Worm (Caenorhabditis elegans) whole organism, mixed stage, embryonic: ENCODE measurements around the gene srab-8.

Source experiments
- M03D4.4 ChIP-seq: sonication (generic microtip); optimal IDR thresholded peaks from 2 replicates; lab custom pipeline; 2017; ENCODE audit warnings: mild to moderate bottlenecking, missing genetic modification characterization, missing compliant biosample characterization
- blmp-1 ChIP-seq: fragments of 150-350 bp; optimal IDR thresholded peaks from 2 replicates; lab custom pipeline; 2014; ENCODE audit warnings: missing biosample characterization, missing genetic modification characterization
- ces-1 ChIP-seq: fragments of 150-350 bp; optimal IDR thresholded peaks from 2 replicates; lab custom pipeline; 2014; ENCODE audit warnings: missing biosample characterization, missing genetic modification reagents, missing genetic modification characterization
- cnd-1 ChIP-seq: fragments of 200-800 bp; sonication (Bioruptor generic); optimal IDR thresholded peaks from 2 replicates; lab custom pipeline; 2018; ENCODE audit warnings: mild to moderate bottlenecking, missing genetic modification characterization, missing compliant biosample characterization
- elt-1 ChIP-seq: sonication (generic microtip); optimal IDR thresholded peaks from 2 replicates; lab custom pipeline; 2017; ENCODE audit warnings: missing genetic modification characterization, mild to moderate bottlenecking, missing compliant biosample characterization, antibody characterized with exemption, moderate library complexity, borderline replicate concordance; ENCODE audit not compliant: insufficient read depth
- elt-3 ChIP-seq: fragments of 150-350 bp; optimal IDR thresholded peaks from 2 replicates; lab custom pipeline; 2014; ENCODE audit warnings: missing biosample characterization, missing genetic modification characterization
- lsy-2 ChIP-seq: fragments of 150-350 bp; optimal IDR thresholded peaks from 2 replicates; lab custom pipeline; 2014; ENCODE audit warnings: missing biosample characterization, missing genetic modification characterization
- mep-1 ChIP-seq: fragments of 150-350 bp; optimal IDR thresholded peaks from 2 replicates; lab custom pipeline; 2017; ENCODE audit warnings: missing biosample characterization, missing genetic modification reagents, missing genetic modification characterization, inconsistent platforms
- nhr-28 ChIP-seq: fragments of 150-350 bp; optimal IDR thresholded peaks from 2 replicates; lab custom pipeline; 2014; ENCODE audit warnings: missing biosample characterization, missing genetic modification characterization

ce11 chrV:3138488-3138887, 37.8 kb upstream of the srab-8 start, which contains the start of the genes irld-3 and F02C9.1:
- TF ChIP-seq ces-1 (GFP tag; lab: Kevin White, UChicago) (no peak), lsy-2 (tag; lab: Kevin White, UChicago) (no peak), blmp-1 (tag; lab: Kevin White, UChicago) (no peak), nhr-28 (tag; lab: Kevin White, UChicago) (no peak), mep-1 (tag; lab: Kevin White, UChicago) (no peak), cnd-1 (tag; lab: Kevin White, UChicago) (no peak), elt-1 (no peak), elt-3 (no peak), M03D4.4 (tag; lab: Kevin White, UChicago) (no peak)
